Worm (Caenorhabditis elegans) whole organism, young adult: ENCODE measurements around the gene srw-90.

ENCODE experiments used
- B0035.1 ChIP-seq: sonication (generic microtip); optimal IDR thresholded peaks from 2 replicates; lab custom pipeline; 2016; ENCODE audit warnings: missing genetic modification characterization, mild to moderate bottlenecking, missing compliant biosample characterization, missing genotype, missing genetic modification reagents
- C17E4.6 ChIP-seq: fragments of 200-800 bp; sonication (Bioruptor generic); IDR thresholded peaks from 2 replicates; pipeline ENCODE4 v1.3.6; 2022; ENCODE audit warnings: missing genetic modification reagents, missing genetic modification characterization, missing compliant biosample characterization
- F23B12.7 ChIP-seq: sonication (generic microtip); optimal IDR thresholded peaks from 2 replicates; lab custom pipeline; 2017; ENCODE audit warnings: missing genetic modification characterization, mild to moderate bottlenecking, missing compliant biosample characterization, antibody characterized with exemption, moderate library complexity; ENCODE audit not compliant: insufficient read depth
- F33H1.4 ChIP-seq: fragments of 200-800 bp; sonication (Bioruptor generic); IDR thresholded peaks from 2 replicates; pipeline ENCODE4 v1.3.6; 2022; ENCODE audit warnings: missing genetic modification reagents, missing genetic modification characterization, missing compliant biosample characterization
- F57A8.1 ChIP-seq: fragments of 200-800 bp; sonication (Bioruptor generic); optimal IDR thresholded peaks from 2 replicates; lab custom pipeline; 2018; ENCODE audit warnings: mild to moderate bottlenecking, missing genetic modification characterization, moderate library complexity, missing compliant biosample characterization
- K12H6.12 ChIP-seq: fragments of 200-800 bp; sonication (Bioruptor generic); optimal IDR thresholded peaks from 2 replicates; lab custom pipeline; 2018; ENCODE audit warnings: mild to moderate bottlenecking, missing genetic modification characterization, missing compliant biosample characterization
- Y95B8A.8 ChIP-seq: fragments of 200-800 bp; sonication (Bioruptor generic); IDR thresholded peaks from 2 replicates; pipeline ENCODE4 v1.3.6; 2022; ENCODE audit warnings: missing genetic modification reagents, missing genetic modification characterization, missing compliant biosample characterization
- aptf-2 ChIP-seq: fragments of 200-800 bp; sonication (Bioruptor generic); conservative IDR thresholded peaks from 2 replicates; pipeline ENCODE4 v1.3.6; 2022; ENCODE audit warnings: missing genetic modification reagents, missing genetic modification characterization, missing compliant biosample characterization
- attf-3 ChIP-seq: fragments of 200-800 bp; sonication (Bioruptor generic); conservative IDR thresholded peaks from 2 replicates; pipeline ENCODE4 v1.3.6; 2022; ENCODE audit warnings: missing genetic modification reagents, missing genetic modification characterization, missing compliant biosample characterization
- attf-6 ChIP-seq: fragments of 200-800 bp; sonication (Bioruptor generic); IDR thresholded peaks from 2 replicates; pipeline ENCODE4 v1.3.6; 2022; ENCODE audit warnings: missing genetic modification reagents, missing genetic modification characterization, missing compliant biosample characterization
- bed-1 ChIP-seq: fragments of 200-800 bp; sonication (Bioruptor generic); IDR thresholded peaks from 2 replicates; pipeline ENCODE4 v1.3.6; 2022; ENCODE audit warnings: missing genetic modification reagents, missing genetic modification characterization, missing compliant biosample characterization
- bed-2 ChIP-seq: fragments of 200-800 bp; sonication (Bioruptor generic); IDR thresholded peaks from 2 replicates; pipeline ENCODE4 v1.3.6; 2022; ENCODE audit warnings: missing genetic modification reagents, missing genetic modification characterization, missing compliant biosample characterization
- cebp-1 ChIP-seq, 2 experiments: fragments of 200-800 bp in 1 of 2; sonication (Bioruptor generic) in 1 of 2; sonication (generic microtip) in 1 of 2; IDR thresholded peaks in 1 of 2; optimal IDR thresholded peaks in 1 of 2; 2 replicates each; pipeline versions ENCODE4 v1.3.6 to Lab custom; 2017 to 2022; ENCODE audit warnings: missing compliant biosample characterization in 2 of 2, missing genetic modification characterization in 2 of 2, mild to moderate bottlenecking in 1 of 2, missing genetic modification reagents in 1 of 2, moderate library complexity in 1 of 2
- ceh-27 ChIP-seq: fragments of 200-800 bp; sonication (Bioruptor generic); optimal IDR thresholded peaks from 2 replicates; lab custom pipeline; 2018; ENCODE audit warnings: mild to moderate bottlenecking, missing genetic modification characterization, moderate library complexity, missing compliant biosample characterization
- ceh-40 ChIP-seq: fragments of 200-800 bp; sonication (Bioruptor generic); IDR thresholded peaks from 2 replicates; pipeline ENCODE4 v1.3.6; 2022; ENCODE audit warnings: missing genetic modification characterization, missing compliant biosample characterization
- ceh-91 ChIP-seq: fragments of 200-800 bp; sonication (Bioruptor generic); IDR thresholded peaks from 2 replicates; pipeline ENCODE4 v1.3.6; 2022; ENCODE audit warnings: missing genetic modification reagents, missing genetic modification characterization, missing compliant biosample characterization
- dpl-1 ChIP-seq: fragments of 150-350 bp; optimal IDR thresholded peaks from 2 replicates; lab custom pipeline; 2014; ENCODE audit warnings: missing biosample characterization, missing genetic modification reagents, missing genetic modification characterization
- egl-44 ChIP-seq: fragments of 200-800 bp; sonication (Bioruptor generic); IDR thresholded peaks from 2 replicates; pipeline ENCODE4 v1.3.6; 2022; ENCODE audit warnings: missing genetic modification reagents, missing genetic modification characterization, missing compliant biosample characterization
- egrh-3 ChIP-seq: fragments of 200-800 bp; sonication (Bioruptor generic); IDR thresholded peaks from 2 replicates; pipeline ENCODE4 v1.3.6; 2022; ENCODE audit warnings: missing genetic modification reagents, missing genetic modification characterization, missing compliant biosample characterization
- ekl-4 ChIP-seq: fragments of 200-800 bp; sonication (Bioruptor generic); IDR thresholded peaks from 2 replicates; pipeline ENCODE4 v1.3.6; 2022; ENCODE audit warnings: missing genetic modification reagents, missing genetic modification characterization, missing compliant biosample characterization
- ets-4 ChIP-seq: fragments of 200-800 bp; sonication (Bioruptor generic); optimal IDR thresholded peaks from 2 replicates; lab custom pipeline; 2018; ENCODE audit warnings: mild to moderate bottlenecking, missing genetic modification characterization, missing compliant biosample characterization
- hlh-26 ChIP-seq: fragments of 200-800 bp; sonication (Bioruptor generic); conservative IDR thresholded peaks from 2 replicates; pipeline ENCODE4 v1.3.6; 2022; ENCODE audit warnings: missing genetic modification reagents, missing genetic modification characterization, missing compliant biosample characterization
- hmg-1.2 ChIP-seq: fragments of 200-800 bp; sonication (Bioruptor generic); IDR thresholded peaks from 2 replicates; pipeline ENCODE4 v1.3.6; 2022; ENCODE audit warnings: missing genetic modification reagents, missing genetic modification characterization, missing compliant biosample characterization
- hsf-1 ChIP-seq: fragments of 200-800 bp; sonication (Bioruptor generic); IDR thresholded peaks from 2 replicates; pipeline ENCODE4 v1.3.6; 2022; ENCODE audit warnings: missing genetic modification reagents, missing genetic modification characterization, missing compliant biosample characterization
- lag-1 ChIP-seq: fragments of 200-800 bp; sonication (Bioruptor generic); IDR thresholded peaks from 2 replicates; pipeline ENCODE4 v1.3.6; 2022; ENCODE audit warnings: missing genetic modification reagents, missing genetic modification characterization, missing compliant biosample characterization
- let-526 ChIP-seq: fragments of 200-800 bp; sonication (Bioruptor generic); IDR thresholded peaks from 2 replicates; pipeline ENCODE4 v1.3.6; 2022; ENCODE audit warnings: missing genetic modification reagents, missing genetic modification characterization, missing compliant biosample characterization
- lin-40 ChIP-seq: sonication (generic microtip); optimal IDR thresholded peaks from 2 replicates; lab custom pipeline; 2016; ENCODE audit warnings: missing genetic modification characterization, mild to moderate bottlenecking, missing compliant biosample characterization, missing genotype, missing genetic modification reagents
- lin-54 ChIP-seq: fragments of 200-800 bp; sonication (Bioruptor generic); optimal IDR thresholded peaks from 2 replicates; lab custom pipeline; 2018; ENCODE audit warnings: mild to moderate bottlenecking, missing genetic modification characterization, missing compliant biosample characterization
- lsy-27 ChIP-seq: sonication (generic microtip); optimal IDR thresholded peaks from 2 replicates; lab custom pipeline; 2017; ENCODE audit warnings: missing genetic modification characterization, mild to moderate bottlenecking, missing compliant biosample characterization, antibody characterized with exemption, missing genotype, borderline replicate concordance; ENCODE audit not compliant: insufficient read depth
- nfya-1 ChIP-seq: sonication (generic microtip); optimal IDR thresholded peaks from 2 replicates; lab custom pipeline; 2017; ENCODE audit warnings: antibody characterized with exemption, missing compliant biosample characterization, missing genetic modification characterization, borderline replicate concordance; ENCODE audit not compliant: insufficient read depth
- nfya-2 ChIP-seq: fragments of 200-800 bp; sonication (Bioruptor generic); IDR thresholded peaks from 2 replicates; pipeline ENCODE4 v1.3.6; 2022; ENCODE audit warnings: missing genetic modification reagents, missing genetic modification characterization, missing compliant biosample characterization
- nfyb-1 ChIP-seq: fragments of 200-800 bp; sonication (Bioruptor generic); IDR thresholded peaks from 2 replicates; pipeline ENCODE4 v1.3.6; 2022; ENCODE audit warnings: missing genetic modification reagents, missing genetic modification characterization, missing compliant biosample characterization
- nhr-120 ChIP-seq: fragments of 200-800 bp; sonication (Bioruptor generic); IDR thresholded peaks from 2 replicates; pipeline ENCODE4 v1.3.6; 2022; ENCODE audit warnings: missing genetic modification characterization, missing compliant biosample characterization
- repo-1 ChIP-seq: sonication (generic microtip); optimal IDR thresholded peaks from 2 replicates; lab custom pipeline; 2017; ENCODE audit warnings: mild to moderate bottlenecking, missing genetic modification characterization, missing compliant biosample characterization
- sea-2 ChIP-seq: fragments of 200-800 bp; sonication (Bioruptor generic); IDR thresholded peaks from 2 replicates; pipeline ENCODE4 v1.3.6; 2022; ENCODE audit warnings: missing genetic modification characterization, missing compliant biosample characterization
- sptf-2 ChIP-seq: fragments of 200-800 bp; sonication (Bioruptor generic); optimal IDR thresholded peaks from 2 replicates; lab custom pipeline; 2018; ENCODE audit warnings: mild to moderate bottlenecking, missing genetic modification characterization, missing compliant biosample characterization
- ztf-18 ChIP-seq: sonication (generic microtip); optimal IDR thresholded peaks from 2 replicates; lab custom pipeline; 2016; ENCODE audit warnings: missing genotype, mild to moderate bottlenecking, missing genetic modification characterization, missing compliant biosample characterization
- ztf-28 ChIP-seq: fragments of 200-800 bp; sonication (Bioruptor generic); IDR thresholded peaks from 2 replicates; pipeline ENCODE4 v1.3.6; 2022; ENCODE audit warnings: missing genetic modification reagents, missing genetic modification characterization, missing compliant biosample characterization

srw-90 gene

DNA sequence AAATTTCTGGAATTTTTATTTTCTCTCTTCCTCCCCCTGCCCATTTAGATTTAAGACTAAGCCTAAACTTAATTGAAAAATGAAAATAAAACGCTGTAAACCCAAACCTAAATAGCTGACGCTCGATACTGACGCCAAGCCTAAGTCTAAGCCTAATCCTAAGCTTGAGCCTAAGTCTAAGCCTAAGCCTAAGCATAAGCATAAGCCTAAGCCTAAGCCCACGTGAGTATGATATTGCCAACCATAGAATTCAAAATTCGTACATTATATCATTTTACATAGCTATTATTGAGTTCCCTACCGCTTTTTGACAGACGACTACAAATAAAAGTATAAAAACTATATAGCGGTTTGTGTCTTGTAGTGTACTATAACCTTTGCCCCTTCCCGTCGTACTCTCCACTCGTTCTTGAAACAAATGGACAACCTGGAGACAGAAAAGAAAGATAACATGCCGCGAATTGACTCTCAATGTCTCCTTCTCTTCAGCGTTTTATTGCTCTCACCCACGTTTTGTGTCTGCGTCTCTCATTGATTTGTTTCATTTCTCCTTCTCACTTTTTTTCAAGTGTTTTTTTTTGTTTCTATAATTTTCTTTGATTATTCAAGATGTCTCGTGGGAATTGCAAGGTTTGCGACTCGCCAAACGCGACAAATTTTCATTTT lies 41.5 kb downstream of the srw-90 start, which contains the start of gene nhr-256 (continued):
- peak; percentile 4 for TF ChIP-seq F23B12.7 (tag; lab: Kevin White, UChicago)
- no peak for TF ChIP-seq nfya-1 (tag; lab: Kevin White, UChicago)
- TF ChIP-seq let-526: no peak
- no peak for TF ChIP-seq B0035.1

DNA sequence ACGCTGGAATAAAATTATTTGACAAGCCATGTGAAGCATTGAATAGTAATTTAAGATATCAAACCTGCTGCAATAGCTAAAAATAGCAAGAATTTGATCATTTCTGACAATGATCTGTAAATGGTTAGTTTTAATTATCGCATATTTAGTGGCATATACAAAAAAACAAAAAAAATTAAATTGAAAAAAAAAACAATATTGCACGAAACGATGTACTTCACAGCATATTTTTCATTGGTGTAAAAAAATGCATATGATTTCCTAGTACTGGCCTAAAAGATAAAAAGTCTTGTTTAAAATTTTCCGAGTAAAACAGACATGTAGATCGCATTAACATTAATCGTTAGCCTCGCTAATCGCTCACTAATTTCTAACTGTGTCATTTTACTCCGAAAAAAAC lies 47.2 kb downstream of the srw-90 start, which contains the start of gene ZK697.8:
ZK697.8 (minus strand) TSS at position 101 of the 400 bp plus-strand sequence.
- TF ChIP-seq bed-2 (GFP tag; lab: Robert Waterston, UW) (no peak), ztf-18 (no peak), lsy-27 (tag; lab: Kevin White, UChicago) (no peak), ceh-91 (no peak), nfyb-1 (GFP tag; lab: Robert Waterston, UW) (no peak), egrh-3 (GFP tag; lab: Robert Waterston, UW) (no peak), F33H1.4 (GFP tag; lab: Robert Waterston, UW) (no peak)

DNA sequence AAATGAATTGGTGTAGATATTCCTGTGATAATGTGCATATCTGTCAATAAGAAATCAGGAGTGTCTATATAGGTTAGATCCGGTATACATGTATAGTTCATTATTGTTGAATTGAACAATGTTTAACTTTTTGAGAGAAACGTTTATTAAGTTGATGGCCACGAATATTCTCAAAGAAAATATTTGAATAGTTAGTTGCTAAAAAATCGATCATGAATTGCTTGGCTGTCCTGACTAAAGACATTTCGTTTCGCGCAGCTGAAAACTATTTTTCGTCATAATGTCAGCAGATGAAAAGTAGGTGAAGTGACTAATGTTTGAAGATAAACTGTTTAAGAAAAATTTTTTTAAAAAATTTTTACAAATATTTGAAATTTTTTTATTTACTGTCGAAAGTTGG lies 49.6 kb downstream of the srw-90 start, which contains the start of gene srh-199:
srh-199 (minus strand) TSS at position 101 of the 400 bp plus-strand sequence.
- no peak for TF ChIP-seq sptf-2
- no peak for TF ChIP-seq F57A8.1 (GFP tag; lab: Kevin White, UChicago)
- no peak for TF ChIP-seq cebp-1 (GFP tag; IDR thresholded peaks at IDR 0.05; lab: Robert Waterston, UW)
- no peak for TF ChIP-seq cebp-1 (tag; optimal IDR thresholded peaks at IDR 0.05; lab: Kevin White, UChicago)
- no peak for TF ChIP-seq attf-3 (GFP tag; lab: Robert Waterston, UW)
- no peak for TF ChIP-seq K12H6.12 (tag; lab: Kevin White, UChicago)
- TF ChIP-seq dpl-1 (GFP tag; lab: Kevin White, UChicago): no peak
- TF ChIP-seq attf-6 (GFP tag; lab: Robert Waterston, UW): no peak
- no peak for TF ChIP-seq ztf-28 (GFP tag; lab: Robert Waterston, UW)
- no peak for TF ChIP-seq ets-4
- no peak for TF ChIP-seq nfya-2 (GFP tag; lab: Robert Waterston, UW)
- no peak for TF ChIP-seq bed-2 (GFP tag; lab: Robert Waterston, UW)
- no peak for TF ChIP-seq lsy-27 (tag; lab: Kevin White, UChicago)
- TF ChIP-seq hsf-1 (GFP tag; lab: Robert Waterston, UW): no peak

DNA sequence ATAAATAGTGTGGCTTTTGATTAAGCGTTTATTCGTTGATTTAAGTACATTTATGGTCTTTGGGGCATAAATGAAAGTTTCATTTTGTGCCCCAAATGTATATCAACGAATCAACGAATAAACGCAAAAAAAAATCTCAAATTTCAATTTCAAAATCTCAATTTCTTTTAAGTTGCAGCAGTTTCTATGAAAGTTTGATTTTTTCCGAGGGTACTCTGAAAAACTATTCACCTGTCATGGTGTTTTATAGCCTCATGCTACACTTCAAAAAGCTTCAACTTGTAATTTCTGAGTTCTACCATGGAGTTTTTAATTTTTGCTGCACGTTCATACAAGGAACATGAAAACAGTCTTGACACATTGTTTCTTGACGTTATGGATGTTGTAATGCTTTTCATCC lies 50.6 kb downstream of the srw-90 start, which contains the start of gene ZK697.1:
ZK697.1 (plus strand) TSS at position 301 of the 400 bp plus-strand sequence.
- TF ChIP-seq hlh-26 (GFP tag; lab: Robert Waterston, UW) (no peak), ceh-40 (GFP tag; lab: Robert Waterston, UW) (no peak), sea-2 (no peak), bed-1 (GFP tag; lab: Robert Waterston, UW) (no peak), lag-1 (no peak), lin-54 (GFP tag; lab: Kevin White, UChicago) (no peak), lin-40 (tag; lab: Kevin White, UChicago) (no peak), Y95B8A.8 (GFP tag; lab: Robert Waterston, UW) (no peak), repo-1 (tag; lab: Kevin White, UChicago) (no peak), nhr-120 (GFP tag; lab: Robert Waterston, UW) (no peak), egl-44 (no peak), C17E4.6 (GFP tag; lab: Robert Waterston, UW) (no peak), ekl-4 (GFP tag; lab: Robert Waterston, UW) (no peak), ceh-27 (GFP tag; lab: Kevin White, UChicago) (no peak), aptf-2 (GFP tag; lab: Robert Waterston, UW) (no peak), hmg-1.2 (GFP tag; lab: Robert Waterston, UW) (no peak), F23B12.7 (tag; lab: Kevin White, UChicago) (no peak)
